Fruit fly (Drosophila melanogaster): Measurements from ENCODE around the gene Snoo.

Snoo gene

DNA sequence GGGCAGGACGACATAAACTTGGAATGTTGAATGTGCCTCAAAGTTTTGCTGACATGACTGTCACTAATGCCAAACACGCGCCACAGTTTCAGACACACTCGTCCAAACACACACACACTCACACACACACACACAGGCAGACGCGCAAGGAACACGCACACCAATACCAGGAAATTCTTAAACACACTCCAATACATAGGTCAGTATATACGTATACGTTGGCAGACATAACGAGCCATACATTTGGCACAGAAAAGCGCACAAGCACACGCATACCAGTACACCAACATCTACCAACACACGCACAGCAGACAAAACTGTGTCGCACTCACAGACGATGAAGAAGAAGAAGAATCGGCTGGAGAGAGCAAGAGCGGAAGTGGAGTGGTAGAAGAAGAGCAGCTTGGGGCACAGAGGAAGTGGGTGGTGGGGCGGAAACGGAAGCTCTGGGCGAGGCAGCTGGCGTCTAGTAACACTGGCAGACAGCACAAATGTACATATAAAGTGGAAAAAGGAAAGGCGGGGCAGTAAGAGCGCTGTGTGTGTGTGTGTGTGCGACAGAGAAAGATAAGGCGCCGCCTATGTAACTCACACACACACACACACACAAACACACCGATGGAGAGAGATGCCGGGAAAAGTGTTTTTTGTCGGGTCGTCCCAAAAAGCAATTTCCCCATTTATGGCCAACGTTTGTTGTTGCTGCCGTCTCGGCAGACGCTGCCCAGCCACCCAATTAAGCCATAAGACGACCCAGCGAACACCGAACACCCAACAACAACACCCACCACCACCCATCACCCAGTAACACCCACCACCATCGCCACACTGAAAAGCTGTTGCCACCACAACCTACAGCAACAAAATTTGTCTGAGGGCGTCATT lies 43.3 kb downstream of the Snoo start (continued):
- TF ChIP-seq hkb (optimal IDR thresholded peaks at IDR 0.05) (no peak), hkb (GFP tag; IDR thresholded peaks at IDR 0.05) (peak; percentile 50), CG10654 (GFP tag; optimal IDR thresholded peaks at IDR 0.05) (no peak), Hsf (GFP tag; optimal IDR thresholded peaks at IDR 0.05) (no peak), jigr1 (GFP tag; IDR thresholded peaks at IDR 0.05) (no peak), grn (GFP tag; optimal IDR thresholded peaks at IDR 0.05) (no peak), Oli (tag; optimal IDR thresholded peaks at IDR 0.05) (no peak), CG15696 (tag; optimal IDR thresholded peaks at IDR 0.05) (no peak), scrt (GFP tag; optimal IDR thresholded peaks at IDR 0.05) (peak; percentile 74), luna (GFP tag; optimal IDR thresholded peaks at IDR 0.05) (peak; percentile 29), tgo (GFP tag; IDR thresholded peaks at IDR 0.05) (no peak), crp (GFP tag; optimal IDR thresholded peaks at IDR 0.05) (no peak), zen (tag; optimal IDR thresholded peaks at IDR 0.05) (no peak), CG4404 (GFP tag; IDR thresholded peaks at IDR 0.05) (no peak), CG7928 (GFP tag; optimal IDR thresholded peaks at IDR 0.05) (no peak), MTF-1 (GFP tag; optimal IDR thresholded peaks at IDR 0.05; ENCODE audit: borderline replicate concordance) (peak; percentile 34), CG11723 (GFP tag; optimal IDR thresholded peaks at IDR 0.05) (no peak), CG18476 (GFP tag; optimal IDR thresholded peaks at IDR 0.05) (no peak), CG30403 (GFP tag; optimal IDR thresholded peaks at IDR 0.05) (no peak), CG31224 (GFP tag; IDR thresholded peaks at IDR 0.05) (no peak), gcm2 (GFP tag; optimal IDR thresholded peaks at IDR 0.05) (no peak), bsh (GFP tag; optimal IDR thresholded peaks at IDR 0.05) (peak in 1 of 2 experiments; percentile 2), Optix (GFP tag; IDR thresholded peaks at IDR 0.05) (no peak), gt (GFP tag; IDR thresholded peaks at IDR 0.05) (no peak), bowl (GFP tag; IDR thresholded peaks at IDR 0.05) (no peak), phol (tag; optimal IDR thresholded peaks at IDR 0.05) (no peak), Neu2 (GFP tag; optimal IDR thresholded peaks at IDR 0.05; ENCODE audit: borderline replicate concordance) (no peak), CG16815 (GFP tag; optimal IDR thresholded peaks at IDR 0.05) (no peak), ssp (GFP tag; IDR thresholded peaks at IDR 0.05) (no peak), her (GFP tag; optimal IDR thresholded peaks at IDR 0.05) (no peak), Dll (GFP tag; IDR thresholded peaks at IDR 0.05; ENCODE audit: partially characterized antibody) (no peak), CG33557 (GFP tag; optimal IDR thresholded peaks at IDR 0.05) (no peak), dpn (GFP tag; optimal IDR thresholded peaks at IDR 0.05) (no peak), D (optimal IDR thresholded peaks at IDR 0.05) (no peak), D (GFP tag; optimal IDR thresholded peaks at IDR 0.05) (no peak), CG8478 (optimal IDR thresholded peaks at IDR 0.05) (peak; percentile 72), CG17612 (GFP tag; IDR thresholded peaks at IDR 0.05) (no peak), CG10274 (GFP tag; optimal IDR thresholded peaks at IDR 0.05) (no peak), grau (tag; optimal IDR thresholded peaks at IDR 0.05) (peak; percentile 15), CG10321 (GFP tag; IDR thresholded peaks at IDR 0.05) (no peak), Ptx1 (GFP tag; IDR thresholded peaks at IDR 0.05) (no peak), CG1603 (tag; optimal IDR thresholded peaks at IDR 0.05) (peak; percentile 12), Hr39 (optimal IDR thresholded peaks at IDR 0.05) (no peak), CG14050 (GFP tag; IDR thresholded peaks at IDR 0.05) (no peak), CG1832 (GFP tag; optimal IDR thresholded peaks at IDR 0.05) (no peak), salm (tag; optimal IDR thresholded peaks at IDR 0.05) (no peak), CG30431 (GFP tag; optimal IDR thresholded peaks at IDR 0.05) (no peak), tap (tag; optimal IDR thresholded peaks at IDR 0.05) (peak; percentile 46), croc (GFP tag; conservative IDR thresholded peaks at IDR 0.05) (no peak), CG1792 (GFP tag; optimal IDR thresholded peaks at IDR 0.05) (no peak), Mrtf (GFP tag; IDR thresholded peaks at IDR 0.05) (no peak)

All from whole organism, embryonic.